Fruit fly (Drosophila melanogaster) whole organism, embryonic: ENCODE data around the gene CG12990.
A peak's percentile ranks its signal among the peaks of the same experiment; 100 is the strongest.

Source experiments
- Ada2b ChIP-seq: fragments of 200-800 bp; sonication (Bioruptor generic); IDR thresholded peaks from 2 replicates; pipeline ENCODE4 v1.3.6; 2022; ENCODE audit warnings: missing biosample characterization, missing genetic modification characterization
- CG10959 ChIP-seq: fragments of 200-800 bp; sonication (Bioruptor generic); IDR thresholded peaks from 2 replicates; pipeline ENCODE4 v1.3.6; 2022; ENCODE audit warnings: missing biosample characterization, missing genetic modification characterization
- CG11398 ChIP-seq: fragments of 200-800 bp; sonication (Bioruptor generic); optimal IDR thresholded peaks from 2 replicates; lab custom pipeline; 2016; ENCODE audit warnings: missing biosample characterization, missing genetic modification characterization
- CG11560 ChIP-seq: fragments of 200-800 bp; sonication (Bioruptor generic); IDR thresholded peaks from 3 replicates; pipeline ENCODE4 v1.3.6; 2022; ENCODE audit warnings: missing biosample characterization, missing genetic modification characterization
- CG12219 ChIP-seq: fragments of 200-800 bp; sonication (Bioruptor generic); optimal IDR thresholded peaks from 3 replicates; lab custom pipeline; 2018; ENCODE audit warnings: missing biosample characterization, mild to moderate bottlenecking, missing genetic modification characterization
- CG12299 ChIP-seq: fragments of 200-800 bp; sonication (Bioruptor generic); optimal IDR thresholded peaks from 2 replicates; lab custom pipeline; 2018; ENCODE audit warnings: missing biosample characterization, mild to moderate bottlenecking, missing genetic modification characterization
- CG13424 ChIP-seq: fragments of 200-800 bp; sonication (Bioruptor generic); optimal IDR thresholded peaks from 2 replicates; lab custom pipeline; 2019; ENCODE audit warnings: missing biosample characterization, mild to moderate bottlenecking, missing genetic modification characterization, moderate library complexity
- CG15011 ChIP-seq: fragments of 200-800 bp; sonication (Bioruptor generic); optimal IDR thresholded peaks from 3 replicates; lab custom pipeline; 2018; ENCODE audit warnings: missing biosample characterization, mild to moderate bottlenecking, missing genetic modification characterization
- CG15073 ChIP-seq: fragments of 200-800 bp; sonication (Bioruptor generic); optimal IDR thresholded peaks from 2 replicates; lab custom pipeline; 2016; ENCODE audit warnings: missing biosample characterization, missing genetic modification characterization
- CG15269 ChIP-seq: fragments of 200-800 bp; sonication (Bioruptor generic); optimal IDR thresholded peaks from 2 replicates; lab custom pipeline; 2018; ENCODE audit warnings: missing biosample characterization, mild to moderate bottlenecking, missing genetic modification characterization, moderate library complexity
- CG17328 ChIP-seq: fragments of 200-800 bp; sonication (Bioruptor generic); IDR thresholded peaks from 2 replicates; pipeline ENCODE4 v1.3.6; 2022; ENCODE audit warnings: missing biosample characterization, missing genetic modification characterization
- CG2129 ChIP-seq: fragments of 200-800 bp; sonication (Bioruptor generic); IDR thresholded peaks from 2 replicates; pipeline ENCODE4 v1.3.6; 2022; ENCODE audit warnings: missing biosample characterization, missing genetic modification characterization; ENCODE audit not compliant: partially characterized antibody
- CG30431 ChIP-seq: fragments of 200-800 bp; sonication (Bioruptor generic); optimal IDR thresholded peaks from 2 replicates; lab custom pipeline; 2017; ENCODE audit warnings: missing biosample characterization, missing genetic modification characterization
- CG32767 ChIP-seq: fragments of 200-800 bp; sonication (Bioruptor generic); IDR thresholded peaks from 2 replicates; pipeline ENCODE4 v1.3.6; 2022; ENCODE audit warnings: missing biosample characterization, missing genetic modification characterization
- CG3281 ChIP-seq: fragments of 200-800 bp; sonication (Bioruptor generic); optimal IDR thresholded peaks from 3 replicates; lab custom pipeline; 2017; ENCODE audit warnings: missing biosample characterization, mild to moderate bottlenecking, missing genetic modification characterization
- CG34224 ChIP-seq: fragments of 200-800 bp; sonication (Bioruptor generic); IDR thresholded peaks from 3 replicates; pipeline ENCODE4 v1.3.6; 2022; ENCODE audit warnings: missing biosample characterization, missing genetic modification characterization; ENCODE audit not compliant: partially characterized antibody
- CG3838 ChIP-seq: fragments of 200-800 bp; sonication (Bioruptor generic); optimal IDR thresholded peaks from 3 replicates; lab custom pipeline; 2016; ENCODE audit warnings: missing biosample characterization, missing genetic modification characterization
- CG6813 ChIP-seq: fragments of 200-800 bp; sonication (Bioruptor generic); optimal IDR thresholded peaks from 2 replicates; lab custom pipeline; 2017; ENCODE audit warnings: missing biosample characterization, missing genetic modification characterization, mild to moderate bottlenecking, moderate library complexity, missing genetic modification reagents
- CG9797 ChIP-seq: fragments of 200-800 bp; sonication (Bioruptor generic); optimal IDR thresholded peaks from 3 replicates; lab custom pipeline; 2018; ENCODE audit warnings: missing biosample characterization, mild to moderate bottlenecking, missing genetic modification characterization
- CG9876 ChIP-seq: fragments of 200-800 bp; sonication (Bioruptor generic); optimal IDR thresholded peaks from 2 replicates; lab custom pipeline; 2016; ENCODE audit warnings: missing biosample characterization, missing genetic modification characterization
- Chrac-16 ChIP-seq: fragments of 200-800 bp; sonication (Bioruptor generic); optimal IDR thresholded peaks from 3 replicates; lab custom pipeline; 2016; ENCODE audit warnings: missing biosample characterization, missing genetic modification characterization
- Dek ChIP-seq: fragments of 200-800 bp; sonication (Bioruptor generic); optimal IDR thresholded peaks from 3 replicates; lab custom pipeline; 2019; ENCODE audit warnings: missing biosample characterization, mild to moderate bottlenecking, missing genetic modification characterization, moderate library complexity
- Drgx ChIP-seq: fragments of 200-800 bp; sonication (Bioruptor generic); IDR thresholded peaks from 2 replicates; pipeline ENCODE4 v1.3.6; 2022; ENCODE audit warnings: missing biosample characterization, missing genetic modification characterization
- Gsc ChIP-seq: fragments of 200-800 bp; sonication (Bioruptor generic); IDR thresholded peaks from 2 replicates; pipeline ENCODE4 v1.3.6; 2022; ENCODE audit warnings: missing biosample characterization, missing genetic modification characterization
- Hr39 ChIP-seq: fragments of >200 bp; optimal IDR thresholded peaks from 2 replicates; lab custom pipeline; 2017
- MESR4 ChIP-seq: fragments of 200-800 bp; sonication (Bioruptor generic); optimal IDR thresholded peaks from 2 replicates; lab custom pipeline; 2018; ENCODE audit warnings: missing biosample characterization, mild to moderate bottlenecking, missing genetic modification characterization, moderate library complexity
- Myb ChIP-seq: fragments of 200-800 bp; sonication (Bioruptor generic); optimal IDR thresholded peaks from 2 replicates; lab custom pipeline; 2016; ENCODE audit warnings: missing biosample characterization, missing genetic modification characterization
- NFAT ChIP-seq: fragments of 200-800 bp; sonication (Bioruptor generic); IDR thresholded peaks from 2 replicates; pipeline ENCODE4 v1.3.6; 2022; ENCODE audit warnings: missing biosample characterization, missing genetic modification characterization
- Oaz ChIP-seq: fragments of 200-800 bp; sonication (Bioruptor generic); IDR thresholded peaks from 2 replicates; pipeline ENCODE4 v1.3.6; 2022; ENCODE audit warnings: missing biosample characterization, missing genetic modification characterization
- Ravus ChIP-seq: fragments of 200-800 bp; sonication (Bioruptor generic); IDR thresholded peaks from 2 replicates; pipeline ENCODE4 v1.3.6; 2022; ENCODE audit warnings: missing biosample characterization, missing genetic modification characterization
- Sox102F ChIP-seq: fragments of 200-800 bp; sonication (Bioruptor generic); optimal IDR thresholded peaks from 2 replicates; lab custom pipeline; 2018; ENCODE audit warnings: missing biosample characterization, mild to moderate bottlenecking, missing genetic modification characterization, moderate library complexity
- Xrp1 ChIP-seq: fragments of 200-800 bp; sonication (Bioruptor generic); IDR thresholded peaks from 2 replicates; pipeline ENCODE4 v1.3.6; 2022; ENCODE audit warnings: missing biosample characterization, missing genetic modification characterization
- bowl ChIP-seq: fragments of 200-800 bp; sonication (Bioruptor generic); IDR thresholded peaks from 2 replicates; pipeline ENCODE4 v1.3.6; 2022; ENCODE audit warnings: missing biosample characterization, missing genetic modification characterization
- cas ChIP-seq: fragments of 200-800 bp; sonication (Bioruptor generic); IDR thresholded peaks from 2 replicates; pipeline ENCODE4 v1.3.6; 2022; ENCODE audit warnings: missing biosample characterization, missing genetic modification characterization
- caup ChIP-seq: fragments of 200-800 bp; sonication (Bioruptor generic); optimal IDR thresholded peaks from 3 replicates; lab custom pipeline; 2017; ENCODE audit warnings: missing biosample characterization, mild to moderate bottlenecking, missing genetic modification characterization, moderate library complexity; ENCODE audit not compliant: severe bottlenecking
- da ChIP-seq: fragments of 200-800 bp; sonication (Bioruptor generic); optimal IDR thresholded peaks from 2 replicates; lab custom pipeline; 2016; ENCODE audit warnings: missing biosample characterization, missing genetic modification characterization
- emc ChIP-seq: fragments of 200-800 bp; sonication (Bioruptor generic); optimal IDR thresholded peaks from 2 replicates; lab custom pipeline; 2016; ENCODE audit warnings: missing biosample characterization, missing genetic modification characterization
- eve ChIP-seq, 2 experiments: fragments of >200 bp; optimal IDR thresholded peaks; 2 replicates each; lab custom pipeline; 2017; ENCODE audit warnings: missing biosample characterization in 2 of 2, missing genetic modification characterization in 2 of 2
- eyg ChIP-seq: fragments of 200-800 bp; sonication (Bioruptor generic); optimal IDR thresholded peaks from 3 replicates; lab custom pipeline; 2016; ENCODE audit warnings: missing biosample characterization, missing genetic modification characterization
- gro ChIP-seq: fragments of 200-800 bp; sonication (Bioruptor generic); optimal IDR thresholded peaks from 2 replicates; lab custom pipeline; 2016; ENCODE audit warnings: missing biosample characterization, missing genetic modification characterization
- lbe ChIP-seq: fragments of 200-800 bp; sonication (Bioruptor generic); optimal IDR thresholded peaks from 2 replicates; lab custom pipeline; 2016; ENCODE audit warnings: missing biosample characterization, mild to moderate bottlenecking, missing genetic modification characterization
- nerfin-1 ChIP-seq: fragments of 200-800 bp; sonication (Bioruptor generic); optimal IDR thresholded peaks from 3 replicates; lab custom pipeline; 2019; ENCODE audit warnings: missing biosample characterization, mild to moderate bottlenecking, missing genetic modification characterization, moderate library complexity
- org-1 ChIP-seq: fragments of 200-800 bp; sonication (Bioruptor generic); optimal IDR thresholded peaks from 2 replicates; lab custom pipeline; 2017; ENCODE audit warnings: missing biosample characterization, missing genetic modification characterization
- pum ChIP-seq: fragments of 200-800 bp; sonication (Bioruptor generic); optimal IDR thresholded peaks from 2 replicates; lab custom pipeline; 2016; ENCODE audit warnings: missing biosample characterization, missing genetic modification characterization
- sc ChIP-seq, 3 experiments: fragments of >200 bp in 2 of 3; fragments of 200-800 bp in 1 of 3; sonication (Bioruptor generic) in 1 of 3; optimal IDR thresholded peaks; 2 replicates in 2 of 3; 3 replicates in 1 of 3; lab custom pipeline; 2017; ENCODE audit warnings: mild to moderate bottlenecking in 1 of 3, missing biosample characterization in 1 of 3, missing genetic modification characterization in 1 of 3, missing genetic modification reagents in 1 of 3
- schlank ChIP-seq: fragments of 200-800 bp; sonication (Bioruptor generic); optimal IDR thresholded peaks from 2 replicates; lab custom pipeline; 2018; ENCODE audit warnings: missing biosample characterization, mild to moderate bottlenecking, missing genetic modification characterization
- seq ChIP-seq: fragments of 200-800 bp; sonication (Bioruptor generic); IDR thresholded peaks from 2 replicates; pipeline ENCODE4 v1.3.6; 2022; ENCODE audit warnings: missing biosample characterization, missing genetic modification characterization
- sr ChIP-seq: fragments of 200-800 bp; sonication (Bioruptor generic); IDR thresholded peaks from 3 replicates; pipeline ENCODE4 v1.3.6; 2022; ENCODE audit warnings: missing biosample characterization, missing genetic modification characterization
- tin ChIP-seq: fragments of 200-800 bp; sonication (Bioruptor generic); optimal IDR thresholded peaks from 3 replicates; lab custom pipeline; 2016; ENCODE audit warnings: missing biosample characterization, missing genetic modification characterization
- z ChIP-seq: fragments of 200-800 bp; sonication (Bioruptor generic); IDR thresholded peaks from 3 replicates; pipeline ENCODE4 v1.3.6; 2022; ENCODE audit warnings: missing biosample characterization, missing genetic modification characterization

CG12990 gene

dm6 chrX:17698864-17699504 is 27.3 kb upstream of the CG12990 start (continued):
- TF ChIP-seq pum (GFP tag; lab: Kevin White, UChicago), result peak; percentile 78
- TF ChIP-seq sc (optimal IDR thresholded peaks at IDR 0.05; lab: Kevin White, UChicago), result no peak
- TF ChIP-seq sc (GFP tag; optimal IDR thresholded peaks at IDR 0.05; lab: Kevin White, UChicago), result peak; percentile 59
- TF ChIP-seq CG15073 (GFP tag; lab: Kevin White, UChicago), result peak; percentile 38
- TF ChIP-seq Ravus (GFP tag; lab: Robert Waterston, UW), result peak; percentile 14; the same call in 1 of the 2 replicates
- TF ChIP-seq MESR4 (GFP tag; lab: Kevin White, UChicago), result no peak
- TF ChIP-seq gro (GFP tag; lab: Kevin White, UChicago), result peak; percentile 83
- 0 out of 2 replicates have a peak, but pooled peaks have one; percentile 39 for TF ChIP-seq Oaz (GFP tag; lab: Robert Waterston, UW)
- TF ChIP-seq Hr39 (lab: Kevin White, UChicago), result no peak
- TF ChIP-seq caup (GFP tag; lab: Kevin White, UChicago), result peak; percentile 84
- TF ChIP-seq CG15011, result peak; percentile 89
- TF ChIP-seq nerfin-1 (tag; lab: Kevin White, UChicago), result peak; percentile 81
- TF ChIP-seq CG34224 (GFP tag; lab: Robert Waterston, UW), result no peak
- peak; percentile 82 for TF ChIP-seq CG12299 (tag; lab: Kevin White, UChicago)
- TF ChIP-seq CG15269, result peak; percentile 90
- TF ChIP-seq lbe, result peak; percentile 55
- TF ChIP-seq CG17328 (GFP tag; lab: Robert Waterston, UW), result no peak
- 0 out of 3 replicates have a peak, but pooled peaks have one; percentile 16 for TF ChIP-seq z (GFP tag; lab: Robert Waterston, UW)
- peak; percentile 71; the same call in 2 of the 3 replicates for TF ChIP-seq sr (GFP tag; lab: Robert Waterston, UW)
- TF ChIP-seq Myb (GFP tag; lab: Kevin White, UChicago), result peak; percentile 61
- TF ChIP-seq seq (GFP tag; lab: Robert Waterston, UW), result peak; percentile 87
- no peak for TF ChIP-seq CG2129 (GFP tag; lab: Robert Waterston, UW)
- TF ChIP-seq tin (GFP tag; lab: Kevin White, UChicago), result peak; percentile 78
- TF ChIP-seq Sox102F (GFP tag; lab: Kevin White, UChicago), result peak; percentile 85
- peak; percentile 69 for TF ChIP-seq eyg (GFP tag; lab: Kevin White, UChicago)
- TF ChIP-seq CG10959 (GFP tag; lab: Robert Waterston, UW), result peak; percentile 37
- peak; percentile 81 for TF ChIP-seq CG6813 (GFP tag; lab: Kevin White, UChicago)
- TF ChIP-seq bowl, result peak; percentile 55; the same call in 1 of the 2 replicates
- TF ChIP-seq eve (GFP tag; optimal IDR thresholded peaks at IDR 0.05; lab: Kevin White, UChicago), result peak in 1 of 2 experiments; percentile 95
- peak; percentile 62 for TF ChIP-seq CG3838 (GFP tag; lab: Kevin White, UChicago)
- TF ChIP-seq CG3281 (GFP tag; lab: Kevin White, UChicago), result peak; percentile 92
- peak; percentile 85 for TF ChIP-seq Drgx (GFP tag; lab: Robert Waterston, UW)
- peak; percentile 71; the same call in 1 of the 2 replicates for TF ChIP-seq CG32767 (GFP tag; lab: Robert Waterston, UW)
- peak; percentile 14 for TF ChIP-seq schlank
- no peak for TF ChIP-seq cas
- peak; percentile 55; the same call in 1 of the 3 replicates for TF ChIP-seq CG11560 (tag; lab: Robert Waterston, UW)
- TF ChIP-seq CG13424 (tag; lab: Kevin White, UChicago), result peak; percentile 93
- peak; percentile 60 for TF ChIP-seq CG9876 (GFP tag; lab: Kevin White, UChicago)
- TF ChIP-seq org-1, result peak; percentile 86
- TF ChIP-seq NFAT, result no peak
- TF ChIP-seq Xrp1 (GFP tag; lab: Robert Waterston, UW), result peak; percentile 73
- TF ChIP-seq da, result peak; percentile 57
- TF ChIP-seq CG9797 (GFP tag; lab: Kevin White, UChicago), result peak; percentile 14
- peak; percentile 62 for TF ChIP-seq Ada2b (GFP tag; lab: Robert Waterston, UW)
- peak; percentile 53 for TF ChIP-seq Chrac-16 (GFP tag; lab: Kevin White, UChicago)
- TF ChIP-seq CG11398, result peak; percentile 68
- TF ChIP-seq emc, result peak; percentile 69
- TF ChIP-seq Dek, result peak; percentile 83
- peak; percentile 85 for TF ChIP-seq CG12219 (GFP tag; lab: Kevin White, UChicago)
- TF ChIP-seq CG30431 (GFP tag; lab: Kevin White, UChicago), result peak; percentile 74
- no peak for TF ChIP-seq Gsc (GFP tag; lab: Robert Waterston, UW)
